Fruit fly (Drosophila melanogaster) whole organism, adult: Measurements from ENCODE around the gene Vha100-4.

Experiments used
- CG11617 ChIP-seq: fragments of 200-800 bp; sonication (Bioruptor generic); optimal IDR thresholded peaks from 2 replicates; lab custom pipeline; 2017; ENCODE audit warnings: mild to moderate bottlenecking, missing biosample characterization, missing genetic modification reagents, missing genetic modification characterization
- CG12768 ChIP-seq: fragments of 200-800 bp; sonication (Bioruptor generic); optimal IDR thresholded peaks from 2 replicates; lab custom pipeline; 2017; ENCODE audit warnings: missing biosample characterization, missing genetic modification characterization, mild to moderate bottlenecking, moderate library complexity, missing genetic modification reagents
- CG14711 ChIP-seq: fragments of 200-800 bp; sonication (Bioruptor generic); optimal IDR thresholded peaks from 2 replicates; lab custom pipeline; 2018; ENCODE audit warnings: missing biosample characterization, mild to moderate bottlenecking, missing genetic modification characterization, moderate library complexity
- CG1620 ChIP-seq: fragments of 200-800 bp; sonication (Bioruptor generic); optimal IDR thresholded peaks from 2 replicates; lab custom pipeline; 2016; ENCODE audit warnings: missing biosample characterization, missing genetic modification characterization
- CG33017 ChIP-seq: fragments of 200-800 bp; sonication (Bioruptor generic); optimal IDR thresholded peaks from 2 replicates; lab custom pipeline; 2018; ENCODE audit warnings: missing biosample characterization, mild to moderate bottlenecking, missing genetic modification characterization, moderate library complexity
- CG5204 ChIP-seq: fragments of 200-800 bp; sonication (Bioruptor generic); optimal IDR thresholded peaks from 2 replicates; lab custom pipeline; 2016; ENCODE audit warnings: missing biosample characterization, missing genetic modification characterization
- CG7045 ChIP-seq: fragments of 200-800 bp; sonication (Bioruptor generic); optimal IDR thresholded peaks from 2 replicates; lab custom pipeline; 2017; ENCODE audit warnings: missing biosample characterization, mild to moderate bottlenecking, missing genetic modification characterization
- CG7101 ChIP-seq: fragments of 200-800 bp; sonication (Bioruptor generic); optimal IDR thresholded peaks from 2 replicates; lab custom pipeline; 2018; ENCODE audit warnings: missing biosample characterization, mild to moderate bottlenecking, missing genetic modification characterization, moderate library complexity
- Clk ChIP-seq: fragments of 200-800 bp; sonication (Bioruptor generic); optimal IDR thresholded peaks from 2 replicates; lab custom pipeline; 2017; ENCODE audit warnings: missing biosample characterization, missing genetic modification characterization
- Crg-1 ChIP-seq: fragments of 200-800 bp; sonication (Bioruptor generic); optimal IDR thresholded peaks from 2 replicates; lab custom pipeline; 2016; ENCODE audit warnings: missing biosample characterization, missing genetic modification characterization
- Hr96 ChIP-seq: fragments of 200-800 bp; sonication (Bioruptor generic); optimal IDR thresholded peaks from 2 replicates; lab custom pipeline; 2016; ENCODE audit warnings: missing biosample characterization, missing genetic modification characterization
- Mnt ChIP-seq: fragments of 200-800 bp; sonication (Bioruptor generic); optimal IDR thresholded peaks from 2 replicates; lab custom pipeline; 2016; ENCODE audit warnings: missing biosample characterization, mild to moderate bottlenecking, missing genetic modification characterization
- bab1 ChIP-seq: fragments of 200-800 bp; sonication (Bioruptor generic); optimal IDR thresholded peaks from 3 replicates; lab custom pipeline; 2019; ENCODE audit warnings: missing biosample characterization, mild to moderate bottlenecking, missing genetic modification characterization, moderate library complexity
- cic ChIP-seq: fragments of 200-800 bp; sonication (Bioruptor generic); optimal IDR thresholded peaks from 2 replicates; lab custom pipeline; 2017; ENCODE audit warnings: missing biosample characterization, mild to moderate bottlenecking, missing genetic modification characterization, moderate library complexity
- cnc ChIP-seq, 2 experiments: fragments of >200 bp; optimal IDR thresholded peaks; 2 replicates each; lab custom pipeline; 2017
- kay ChIP-seq: fragments of 200-800 bp; sonication (Bioruptor generic); peaks from one replicate; lab custom pipeline; 2016; ENCODE audit warnings: missing biosample characterization, missing genetic modification characterization, borderline replicate concordance
- ovo ChIP-seq: fragments of 200-800 bp; sonication (Bioruptor generic); optimal IDR thresholded peaks from 2 replicates; lab custom pipeline; 2016; ENCODE audit warnings: missing biosample characterization, missing genetic modification characterization
- pad ChIP-seq: fragments of 200-800 bp; sonication (Bioruptor generic); optimal IDR thresholded peaks from 3 replicates; lab custom pipeline; 2017; ENCODE audit warnings: missing biosample characterization, missing genetic modification characterization, mild to moderate bottlenecking, moderate library complexity, missing genetic modification reagents
- tj ChIP-seq: fragments of 200-800 bp; sonication (Bioruptor generic); optimal IDR thresholded peaks from 3 replicates; lab custom pipeline; 2017; ENCODE audit warnings: missing biosample characterization, mild to moderate bottlenecking, missing genetic modification characterization, moderate library complexity
- toe ChIP-seq: fragments of 200-800 bp; sonication (Bioruptor generic); optimal IDR thresholded peaks from 2 replicates; lab custom pipeline; 2016; ENCODE audit warnings: missing biosample characterization, missing genetic modification characterization

The Vha100-4 gene

dm6 chr3R:18389790-18390189 lies at the start of gene Vha100-4:
Gene Vha100-4, minus strand, starts transcription at chr3R:18389805.
- TF ChIP-seq CG7101 (tag; lab: Kevin White, UChicago), result no peak
- TF ChIP-seq CG11617 (GFP tag; lab: Kevin White, UChicago), result no peak
- peak; percentile 15 for TF ChIP-seq Mnt (GFP tag; lab: Kevin White, UChicago)
- no peak for TF ChIP-seq Crg-1 (GFP tag; lab: Kevin White, UChicago)

dm6 chr3R:18438827-18439717 lies 49.5 kb upstream of the Vha100-4 start:
- TF ChIP-seq CG5204 (GFP tag; lab: Kevin White, UChicago) (no peak), kay (no peak), Hr96 (GFP tag; lab: Kevin White, UChicago) (peak; percentile 45), CG1620 (GFP tag; lab: Kevin White, UChicago) (peak; percentile 13), CG14711 (tag; lab: Kevin White, UChicago) (no peak), CG7045 (GFP tag; lab: Kevin White, UChicago) (no peak), Crg-1 (GFP tag; lab: Kevin White, UChicago) (no peak), toe (peak; percentile 27), tj (GFP tag; lab: Kevin White, UChicago) (no peak), bab1 (GFP tag; lab: Kevin White, UChicago) (no peak), cic (GFP tag; lab: Kevin White, UChicago) (peak; percentile 59), ovo (GFP tag; lab: Kevin White, UChicago) (peak; percentile 42), CG11617 (GFP tag; lab: Kevin White, UChicago) (no peak), CG33017 (no peak), CG12768 (GFP tag; lab: Kevin White, UChicago) (no peak), cnc (optimal IDR thresholded peaks at IDR 0.05; lab: Kevin White, UChicago) (no peak), pad (GFP tag; lab: Kevin White, UChicago) (peak; percentile 15), CG7101 (tag; lab: Kevin White, UChicago) (peak; percentile 7), Clk (GFP tag; lab: Kevin White, UChicago) (no peak), Mnt (GFP tag; lab: Kevin White, UChicago) (peak; percentile 24)

dm6 chr3R:18438181-18438826 lies 48.7 kb upstream of the Vha100-4 start:
- TF ChIP-seq Hr96 (GFP tag; lab: Kevin White, UChicago), result peak; percentile 62
- peak; percentile 78 for TF ChIP-seq CG1620 (GFP tag; lab: Kevin White, UChicago)
- TF ChIP-seq Mnt (GFP tag; lab: Kevin White, UChicago), result peak; percentile 70
- TF ChIP-seq CG5204 (GFP tag; lab: Kevin White, UChicago), result peak; percentile 71
- peak; percentile 84 for TF ChIP-seq CG12768 (GFP tag; lab: Kevin White, UChicago)
- TF ChIP-seq cic (GFP tag; lab: Kevin White, UChicago), result peak; percentile 70
- peak; percentile 64 for TF ChIP-seq toe
- peak; percentile 92 for TF ChIP-seq tj (GFP tag; lab: Kevin White, UChicago)
- TF ChIP-seq Clk (GFP tag; lab: Kevin White, UChicago), result peak; percentile 91
- peak; percentile 80 for TF ChIP-seq CG11617 (GFP tag; lab: Kevin White, UChicago)
- TF ChIP-seq CG7045 (GFP tag; lab: Kevin White, UChicago), result peak; percentile 92
- TF ChIP-seq CG33017, result peak; percentile 57
- TF ChIP-seq Crg-1 (GFP tag; lab: Kevin White, UChicago), result peak; percentile 83
- peak; percentile 87 for TF ChIP-seq CG7101 (tag; lab: Kevin White, UChicago)
- peak; percentile 92 for TF ChIP-seq ovo (GFP tag; lab: Kevin White, UChicago)
- TF ChIP-seq cnc (optimal IDR thresholded peaks at IDR 0.05; lab: Kevin White, UChicago), result peak in 1 of 2 experiments; percentile 23
- TF ChIP-seq pad (GFP tag; lab: Kevin White, UChicago), result peak; percentile 59
- TF ChIP-seq kay, result no peak
- TF ChIP-seq bab1 (GFP tag; lab: Kevin White, UChicago), result no peak
- peak; percentile 69 for TF ChIP-seq CG14711 (tag; lab: Kevin White, UChicago)

dm6 chr3R:18436550-18437362 lies 47.2 kb upstream of the Vha100-4 start:
- TF ChIP-seq CG12768 (GFP tag; lab: Kevin White, UChicago), result peak; percentile 81
- TF ChIP-seq CG7101 (tag; lab: Kevin White, UChicago), result peak; percentile 60
- no peak for TF ChIP-seq kay
- TF ChIP-seq Clk (GFP tag; lab: Kevin White, UChicago), result no peak
- TF ChIP-seq Mnt (GFP tag; lab: Kevin White, UChicago), result peak; percentile 47
- TF ChIP-seq toe, result peak; percentile 46
- TF ChIP-seq ovo (GFP tag; lab: Kevin White, UChicago), result no peak
- TF ChIP-seq tj (GFP tag; lab: Kevin White, UChicago), result peak; percentile 94
- peak; percentile 50 for TF ChIP-seq CG33017
- peak; percentile 8 for TF ChIP-seq bab1 (GFP tag; lab: Kevin White, UChicago)
- TF ChIP-seq CG14711 (tag; lab: Kevin White, UChicago), result peak; percentile 78
- peak; percentile 37 for TF ChIP-seq Hr96 (GFP tag; lab: Kevin White, UChicago)
- TF ChIP-seq pad (GFP tag; lab: Kevin White, UChicago), result peak; percentile 29
- peak; percentile 78 for TF ChIP-seq CG11617 (GFP tag; lab: Kevin White, UChicago)
- TF ChIP-seq Crg-1 (GFP tag; lab: Kevin White, UChicago), result no peak
- TF ChIP-seq CG7045 (GFP tag; lab: Kevin White, UChicago), result peak; percentile 68
- peak; percentile 76 for TF ChIP-seq cic (GFP tag; lab: Kevin White, UChicago)
- peak; percentile 72 for TF ChIP-seq CG5204 (GFP tag; lab: Kevin White, UChicago)
- no peak for TF ChIP-seq CG1620 (GFP tag; lab: Kevin White, UChicago)
- TF ChIP-seq cnc (optimal IDR thresholded peaks at IDR 0.05; lab: Kevin White, UChicago), result no peak
